Worm (Caenorhabditis elegans) whole organism, young adult: ENCODE measurements around the gene R09H10.2.

Experiments used
- ama-1 ChIP-seq, 3 experiments: fragments of 150-350 bp in 1 of 3; sonication (generic microtip) in 2 of 3; optimal IDR thresholded peaks; 2 replicates each; lab custom pipeline; 2014 to 2018; ENCODE audit warnings: missing biosample characterization in 2 of 3, missing genetic modification characterization in 2 of 3, missing genetic modification reagents in 2 of 3
- bed-2 ChIP-seq: fragments of 200-800 bp; sonication (Bioruptor generic); IDR thresholded peaks from 2 replicates; pipeline ENCODE4 v1.3.6; 2022; ENCODE audit warnings: missing genetic modification reagents, missing genetic modification characterization, missing compliant biosample characterization
- mel-28 ChIP-seq: sonication (generic microtip); optimal IDR thresholded peaks from 2 replicates; lab custom pipeline; 2016; ENCODE audit warnings: borderline replicate concordance, mild to moderate bottlenecking, missing genetic modification characterization, missing compliant biosample characterization
- nfyb-1 ChIP-seq: fragments of 200-800 bp; sonication (Bioruptor generic); IDR thresholded peaks from 2 replicates; pipeline ENCODE4 v1.3.6; 2022; ENCODE audit warnings: missing genetic modification reagents, missing genetic modification characterization, missing compliant biosample characterization
- tlf-1 ChIP-seq: fragments of 200-800 bp; sonication (Bioruptor generic); optimal IDR thresholded peaks from 2 replicates; lab custom pipeline; 2018; ENCODE audit warnings: mild to moderate bottlenecking, missing genetic modification characterization, missing compliant biosample characterization

DNA sequence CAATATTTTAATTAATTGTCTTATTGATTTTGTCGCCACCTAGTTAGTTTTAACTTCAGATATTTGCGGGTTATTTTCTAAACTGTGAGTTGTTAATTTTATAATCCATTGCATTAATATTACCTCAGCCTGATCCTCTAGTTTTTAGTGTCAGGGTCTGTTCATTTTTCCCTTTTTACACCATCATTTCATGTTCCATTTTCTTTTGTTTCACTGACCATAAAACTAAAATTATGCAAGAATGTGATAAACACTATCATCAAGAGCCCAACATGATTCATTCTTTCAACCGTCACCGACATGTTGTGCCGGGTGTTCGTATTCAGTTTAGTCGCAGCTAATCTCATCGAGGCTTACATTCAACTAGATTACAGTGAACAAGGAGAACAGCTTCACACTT lies 36.2 kb downstream of the R09H10.2 start, which contains the start of gene F56C4.2:
- TF ChIP-seq tlf-1 (no peak), bed-2 (GFP tag; lab: Robert Waterston, UW) (no peak), ama-1 (optimal IDR thresholded peaks at IDR 0.05; lab: Kevin White, UChicago) (no peak), ama-1 (GFP tag; optimal IDR thresholded peaks at IDR 0.05; lab: Kevin White, UChicago) (no peak), nfyb-1 (no peak), mel-28 (tag; lab: Kevin White, UChicago) (no peak)
